Worm (Caenorhabditis elegans) whole organism, late embryonic: ENCODE data around the gene C25F9.8.

Experiments used
- K09A11.1 ChIP-seq: sonication (generic microtip); optimal IDR thresholded peaks from 2 replicates; lab custom pipeline; 2017; ENCODE audit warnings: antibody characterized with exemption, mild to moderate bottlenecking, missing genetic modification characterization, missing compliant biosample characterization; ENCODE audit not compliant: insufficient read depth
- ahr-1 ChIP-seq: sonication (generic microtip); optimal IDR thresholded peaks from 2 replicates; lab custom pipeline; 2016; ENCODE audit warnings: missing genetic modification characterization, missing compliant biosample characterization
- ceh-14 ChIP-seq: sonication (generic microtip); optimal IDR thresholded peaks from 2 replicates; lab custom pipeline; 2016; ENCODE audit warnings: missing genotype, missing genetic modification characterization, missing compliant biosample characterization
- ceh-22 ChIP-seq: sonication (generic microtip); optimal IDR thresholded peaks from 2 replicates; lab custom pipeline; 2017; ENCODE audit warnings: missing biosample characterization, missing genetic modification characterization
- ceh-31 ChIP-seq: sonication (generic microtip); optimal IDR thresholded peaks from 2 replicates; lab custom pipeline; 2016; ENCODE audit warnings: missing genetic modification characterization, missing compliant biosample characterization
- ceh-34 ChIP-seq: sonication (generic microtip); optimal IDR thresholded peaks from 2 replicates; lab custom pipeline; 2016; ENCODE audit warnings: mild to moderate bottlenecking, missing genetic modification characterization, missing compliant biosample characterization
- ceh-48 ChIP-seq: sonication (generic microtip); optimal IDR thresholded peaks from 2 replicates; lab custom pipeline; 2016; ENCODE audit warnings: missing genetic modification characterization, inconsistent platforms, missing compliant biosample characterization
- ceh-6 ChIP-seq: fragments of 200-800 bp; sonication (Bioruptor generic); optimal IDR thresholded peaks from 2 replicates; lab custom pipeline; 2018; ENCODE audit warnings: mild to moderate bottlenecking, missing genetic modification characterization, missing compliant biosample characterization
- ceh-9 ChIP-seq: sonication (generic microtip); optimal IDR thresholded peaks from 2 replicates; lab custom pipeline; 2016; ENCODE audit warnings: mild to moderate bottlenecking, missing genetic modification characterization, inconsistent platforms, missing compliant biosample characterization
- dmd-4 ChIP-seq: sonication (generic microtip); optimal IDR thresholded peaks from 2 replicates; lab custom pipeline; 2016; ENCODE audit warnings: borderline replicate concordance, missing genetic modification characterization, missing compliant biosample characterization
- elt-2 ChIP-seq: sonication (generic microtip); optimal IDR thresholded peaks from 2 replicates; lab custom pipeline; 2016; ENCODE audit warnings: missing genetic modification reagents, missing genetic modification characterization, missing compliant biosample characterization
- elt-4 ChIP-seq: sonication (generic microtip); optimal IDR thresholded peaks from 2 replicates; lab custom pipeline; 2016; ENCODE audit warnings: missing genetic modification characterization, missing compliant biosample characterization
- ets-4 ChIP-seq: sonication (generic microtip); optimal IDR thresholded peaks from 2 replicates; lab custom pipeline; 2016; ENCODE audit warnings: missing genetic modification characterization, missing compliant biosample characterization
- fax-1 ChIP-seq: sonication (generic microtip); optimal IDR thresholded peaks from 2 replicates; lab custom pipeline; 2016; ENCODE audit warnings: missing genotype, missing genetic modification characterization, missing compliant biosample characterization
- hlh-15 ChIP-seq: sonication (generic microtip); optimal IDR thresholded peaks from 2 replicates; lab custom pipeline; 2016; ENCODE audit warnings: missing genetic modification characterization, missing compliant biosample characterization
- hlh-30 ChIP-seq: sonication (generic microtip); optimal IDR thresholded peaks from 2 replicates; lab custom pipeline; 2017; ENCODE audit warnings: antibody characterized with exemption, missing genetic modification characterization, missing compliant biosample characterization; ENCODE audit not compliant: insufficient read depth
- hlh-6 ChIP-seq: sonication (generic microtip); optimal IDR thresholded peaks from 2 replicates; lab custom pipeline; 2016; ENCODE audit warnings: missing genotype, missing genetic modification characterization, missing compliant biosample characterization
- lim-6 ChIP-seq: sonication (generic microtip); optimal IDR thresholded peaks from 2 replicates; lab custom pipeline; 2016; ENCODE audit warnings: missing genetic modification characterization, missing compliant biosample characterization
- nhr-232 ChIP-seq: sonication (generic microtip); optimal IDR thresholded peaks from 2 replicates; lab custom pipeline; 2016; ENCODE audit warnings: missing genetic modification characterization, missing compliant biosample characterization
- npax-4 ChIP-seq: sonication (generic microtip); optimal IDR thresholded peaks from 2 replicates; lab custom pipeline; 2016; ENCODE audit warnings: missing genetic modification characterization, missing compliant biosample characterization
- pag-3 ChIP-seq: sonication (generic microtip); optimal IDR thresholded peaks from 2 replicates; lab custom pipeline; 2016; ENCODE audit warnings: missing compliant biosample characterization, missing genetic modification characterization, borderline replicate concordance
- pax-1 ChIP-seq: fragments of 150-350 bp; optimal IDR thresholded peaks from 2 replicates; lab custom pipeline; 2014; ENCODE audit warnings: missing biosample characterization, missing genetic modification characterization
- pha-2 ChIP-seq: sonication (generic microtip); optimal IDR thresholded peaks from 2 replicates; lab custom pipeline; 2017; ENCODE audit warnings: mild to moderate bottlenecking, missing genetic modification characterization, missing compliant biosample characterization
- pqm-1 ChIP-seq: sonication (generic microtip); optimal IDR thresholded peaks from 2 replicates; lab custom pipeline; 2016; ENCODE audit warnings: missing genetic modification characterization, missing compliant biosample characterization
- pros-1 ChIP-seq: fragments of 150-350 bp; optimal IDR thresholded peaks from 2 replicates; lab custom pipeline; 2014; ENCODE audit warnings: missing biosample characterization, missing genetic modification reagents, missing genetic modification characterization
- sox-2 ChIP-seq: fragments of 200-800 bp; sonication (Bioruptor generic); IDR thresholded peaks from 2 replicates; pipeline ENCODE4 v1.3.6; 2022; ENCODE audit warnings: missing genetic modification reagents, missing genetic modification characterization, missing compliant biosample characterization
- tbx-2 ChIP-seq: sonication (generic microtip); optimal IDR thresholded peaks from 2 replicates; lab custom pipeline; 2016; ENCODE audit warnings: missing genetic modification characterization, missing compliant biosample characterization
- tbx-7 ChIP-seq: sonication (generic microtip); optimal IDR thresholded peaks from 2 replicates; lab custom pipeline; 2016; ENCODE audit warnings: missing genotype, missing genetic modification characterization, missing compliant biosample characterization
- unc-55 ChIP-seq: sonication (generic microtip); optimal IDR thresholded peaks from 2 replicates; lab custom pipeline; 2017; ENCODE audit warnings: missing biosample characterization, missing genetic modification reagents, missing genetic modification characterization
- unc-86 ChIP-seq: sonication (generic microtip); optimal IDR thresholded peaks from 2 replicates; lab custom pipeline; 2016; ENCODE audit warnings: missing genetic modification characterization, missing compliant biosample characterization
- zip-5 ChIP-seq: sonication (generic microtip); optimal IDR thresholded peaks from 2 replicates; lab custom pipeline; 2016; ENCODE audit warnings: missing genetic modification characterization, missing compliant biosample characterization

The C25F9.8 gene

ce11 chrV:19416475-19416874, 21.6 kb downstream of the C25F9.8 start, which contains the start of the genes C25F9.4 and C25F9.9:
TSS of gene C25F9.4 (minus strand) at chrV:19416575.
TSS of gene C25F9.9 (plus strand) at chrV:19416611.
- TF ChIP-seq pax-1 (tag; lab: Kevin White, UChicago) (no peak), ceh-6 (GFP tag; lab: Kevin White, UChicago) (no peak), hlh-6 (tag; lab: Kevin White, UChicago) (no peak), fax-1 (tag; lab: Kevin White, UChicago) (no peak), pros-1 (tag; lab: Kevin White, UChicago) (no peak), pha-2 (tag; lab: Kevin White, UChicago) (no peak), ceh-34 (tag; lab: Kevin White, UChicago) (no peak), elt-2 (no peak), pqm-1 (tag; lab: Kevin White, UChicago) (no peak), lim-6 (tag; lab: Kevin White, UChicago) (no peak)

- no peak for TF ChIP-seq sox-2 (GFP tag; lab: Robert Waterston, UW)
- TF ChIP-seq pag-3 (tag; lab: Kevin White, UChicago) = no peak
- no peak for TF ChIP-seq tbx-2 (tag; lab: Kevin White, UChicago)
Observed at ce11 chrV:19417836-19418235, 23.0 kb downstream of the C25F9.8 start, which contains the start of gene C25F9.15. TSS of gene C25F9.15 (plus strand) at chrV:19418136.

- no peak for TF ChIP-seq ceh-9 (tag; lab: Kevin White, UChicago)
- TF ChIP-seq dmd-4 = no peak
- no peak for TF ChIP-seq pha-2 (tag; lab: Kevin White, UChicago)
- no peak for TF ChIP-seq pax-1 (tag; lab: Kevin White, UChicago)
- no peak for TF ChIP-seq hlh-30
- no peak for TF ChIP-seq zip-5 (tag; lab: Kevin White, UChicago)
- no peak for TF ChIP-seq lim-6 (tag; lab: Kevin White, UChicago)
- TF ChIP-seq ceh-22 (tag; lab: Kevin White, UChicago) = no peak
- TF ChIP-seq ceh-34 (tag; lab: Kevin White, UChicago) = no peak
- TF ChIP-seq sox-2 (GFP tag; lab: Robert Waterston, UW) = no peak
- TF ChIP-seq, all 69 proteins: peak for 0
Observed at ce11 chrV:19421131-19421530, 26.3 kb downstream of the C25F9.8 start, which contains the start of gene C25F9.2. TSS of gene C25F9.2 (plus strand) at chrV:19421471.

DNA sequence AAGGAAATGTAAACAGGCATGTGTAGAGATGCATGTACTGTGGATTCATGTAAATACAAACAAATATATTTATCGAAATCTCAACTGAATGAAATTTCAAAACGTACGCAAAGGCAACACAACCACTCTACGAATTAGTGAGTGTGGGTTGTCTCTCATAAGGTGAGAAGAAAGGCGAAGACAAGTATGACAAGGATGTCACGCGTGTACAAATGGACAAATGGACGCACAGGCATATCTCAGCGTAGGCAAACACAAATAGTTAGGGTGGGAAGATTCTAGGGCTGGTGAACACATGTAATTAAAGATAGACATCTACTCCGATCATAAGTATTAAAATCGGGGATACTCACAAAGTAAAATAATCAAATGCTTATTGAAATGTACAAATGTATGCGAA, 33.2 kb downstream of the C25F9.8 start:
- no peak for TF ChIP-seq ahr-1 (tag; lab: Kevin White, UChicago)
- TF ChIP-seq zip-5 (tag; lab: Kevin White, UChicago) = no peak
- TF ChIP-seq tbx-7 (tag; lab: Kevin White, UChicago) = no peak
- no peak for TF ChIP-seq ceh-48 (tag; lab: Kevin White, UChicago)
- TF ChIP-seq unc-86 = no peak
- no peak for TF ChIP-seq hlh-15 (tag; lab: Kevin White, UChicago)
- no peak for TF ChIP-seq ets-4 (tag; lab: Kevin White, UChicago)
- no peak for TF ChIP-seq ceh-34 (tag; lab: Kevin White, UChicago)
- TF ChIP-seq nhr-232 (tag; lab: Kevin White, UChicago) = no peak

DNA sequence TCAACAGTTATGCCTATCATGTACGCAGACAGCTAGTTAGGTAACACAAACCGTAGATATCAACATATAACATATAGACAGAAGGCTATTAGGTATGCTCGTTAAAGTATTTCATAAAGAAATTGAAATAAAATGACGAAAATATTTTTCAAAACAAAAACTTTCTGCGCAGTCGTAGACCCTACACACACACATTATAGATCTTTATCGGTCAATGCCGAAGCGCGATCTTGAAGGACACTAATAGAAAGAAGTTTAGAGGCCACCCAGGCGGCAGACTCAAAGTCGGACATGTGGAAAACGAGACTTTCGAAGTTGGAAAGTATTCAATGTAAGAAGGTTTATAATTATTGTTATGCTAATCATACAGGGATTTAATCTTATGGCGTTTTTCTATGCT, 34.1 kb downstream of the C25F9.8 start:
- TF ChIP-seq lim-6 (tag; lab: Kevin White, UChicago) (no peak), npax-4 (tag; lab: Kevin White, UChicago) (no peak), ceh-14 (tag; lab: Kevin White, UChicago) (no peak), zip-5 (tag; lab: Kevin White, UChicago) (no peak), fax-1 (tag; lab: Kevin White, UChicago) (no peak), ets-4 (tag; lab: Kevin White, UChicago) (no peak), K09A11.1 (tag; lab: Kevin White, UChicago) (no peak), ceh-31 (no peak), nhr-232 (tag; lab: Kevin White, UChicago) (no peak), elt-4 (no peak), sox-2 (GFP tag; lab: Robert Waterston, UW) (no peak), pqm-1 (tag; lab: Kevin White, UChicago) (no peak), unc-55 (no peak)
